Fruit fly (Drosophila melanogaster) whole organism, embryonic: ENCODE data around the gene CG46427.

Source experiments
- B-H1 ChIP-seq: fragments of 200-800 bp; sonication (Bioruptor generic); IDR thresholded peaks from 3 replicates; pipeline ENCODE4 v1.3.6; 2022; ENCODE audit warnings: missing biosample characterization, missing genetic modification characterization
- BEAF-32 ChIP-seq: fragments of 200-800 bp; sonication (Bioruptor generic); optimal IDR thresholded peaks from 3 replicates; lab custom pipeline; 2017; ENCODE audit warnings: missing biosample characterization, missing genetic modification characterization, mild to moderate bottlenecking, moderate library complexity, missing genetic modification reagents
- CG11456 ChIP-seq: fragments of 200-800 bp; sonication (Bioruptor generic); IDR thresholded peaks from 3 replicates; pipeline ENCODE4 v1.3.6; 2022; ENCODE audit warnings: missing biosample characterization, missing genetic modification characterization
- CG12071 ChIP-seq: fragments of 200-800 bp; sonication (Bioruptor generic); optimal IDR thresholded peaks from 3 replicates; lab custom pipeline; 2018; ENCODE audit warnings: missing biosample characterization, mild to moderate bottlenecking, missing genetic modification characterization
- CG12391 ChIP-seq: fragments of 200-800 bp; sonication (Bioruptor generic); optimal IDR thresholded peaks from 3 replicates; lab custom pipeline; 2018; ENCODE audit warnings: missing biosample characterization, mild to moderate bottlenecking, missing genetic modification characterization, moderate library complexity
- CG13624 ChIP-seq: fragments of 200-800 bp; sonication (Bioruptor generic); optimal IDR thresholded peaks from 2 replicates; lab custom pipeline; 2016; ENCODE audit warnings: missing biosample characterization, missing genetic modification characterization
- CG13894 ChIP-seq: fragments of 200-800 bp; sonication (Bioruptor generic); optimal IDR thresholded peaks from 3 replicates; lab custom pipeline; 2018; ENCODE audit warnings: missing biosample characterization, mild to moderate bottlenecking, missing genetic modification characterization, moderate library complexity
- CG14050 ChIP-seq: fragments of 200-800 bp; sonication (Bioruptor generic); IDR thresholded peaks from 3 replicates; pipeline ENCODE4 v1.3.6; 2022; ENCODE audit warnings: missing biosample characterization, missing genetic modification characterization
- CG14710 ChIP-seq: fragments of 200-800 bp; sonication (Bioruptor generic); optimal IDR thresholded peaks from 3 replicates; lab custom pipeline; 2019; ENCODE audit warnings: missing biosample characterization, mild to moderate bottlenecking, missing genetic modification characterization, moderate library complexity
- CG15696 ChIP-seq: fragments of 200-800 bp; sonication (Bioruptor generic); optimal IDR thresholded peaks from 2 replicates; lab custom pipeline; 2019; ENCODE audit warnings: missing biosample characterization, mild to moderate bottlenecking, missing genetic modification characterization, moderate library complexity
- CG17359 ChIP-seq: fragments of 200-800 bp; sonication (Bioruptor generic); optimal IDR thresholded peaks from 3 replicates; lab custom pipeline; 2018; ENCODE audit warnings: missing biosample characterization, mild to moderate bottlenecking, missing genetic modification characterization, moderate library complexity
- CG1832 ChIP-seq: fragments of 200-800 bp; sonication (Bioruptor generic); optimal IDR thresholded peaks from 2 replicates; lab custom pipeline; 2017; ENCODE audit warnings: missing biosample characterization, mild to moderate bottlenecking, missing genetic modification characterization, inconsistent platforms
- CG32767 ChIP-seq: fragments of 200-800 bp; sonication (Bioruptor generic); IDR thresholded peaks from 2 replicates; pipeline ENCODE4 v1.3.6; 2022; ENCODE audit warnings: missing biosample characterization, missing genetic modification characterization
- CG5180 ChIP-seq: fragments of 200-800 bp; sonication (Bioruptor generic); optimal IDR thresholded peaks from 3 replicates; lab custom pipeline; 2017; ENCODE audit warnings: missing biosample characterization, missing genetic modification characterization, mild to moderate bottlenecking, moderate library complexity, missing genetic modification reagents
- CG5953 ChIP-seq: fragments of 200-800 bp; sonication (Bioruptor generic); IDR thresholded peaks from 2 replicates; pipeline ENCODE4 v1.3.6; 2022; ENCODE audit warnings: missing biosample characterization, missing genetic modification characterization
- CG6175 ChIP-seq: fragments of 200-800 bp; sonication (Bioruptor generic); IDR thresholded peaks from 3 replicates; pipeline ENCODE4 v1.3.6; 2022; ENCODE audit warnings: missing biosample characterization, missing genetic modification characterization
- CG8281 ChIP-seq: fragments of 200-800 bp; sonication (Bioruptor generic); optimal IDR thresholded peaks from 2 replicates; lab custom pipeline; 2018; ENCODE audit warnings: missing biosample characterization, mild to moderate bottlenecking, missing genetic modification characterization, moderate library complexity
- CG8478 ChIP-seq: fragments of >200 bp; optimal IDR thresholded peaks from 2 replicates; lab custom pipeline; 2018
- CG8944 ChIP-seq: fragments of 200-800 bp; sonication (Bioruptor generic); optimal IDR thresholded peaks from 3 replicates; lab custom pipeline; 2016; ENCODE audit warnings: missing biosample characterization, missing genetic modification characterization
- CG9727 ChIP-seq: fragments of 200-800 bp; sonication (Bioruptor generic); optimal IDR thresholded peaks from 3 replicates; lab custom pipeline; 2017; ENCODE audit warnings: missing biosample characterization, mild to moderate bottlenecking, missing genetic modification characterization
- HLHmδ ChIP-seq: fragments of 200-800 bp; sonication (Bioruptor generic); optimal IDR thresholded peaks from 2 replicates; lab custom pipeline; 2018; ENCODE audit warnings: missing biosample characterization, mild to moderate bottlenecking, missing genetic modification characterization, moderate library complexity
- HmgD ChIP-seq: fragments of 200-800 bp; sonication (Bioruptor generic); optimal IDR thresholded peaks from 3 replicates; lab custom pipeline; 2016; ENCODE audit warnings: missing biosample characterization, missing genetic modification characterization
- Med ChIP-seq: fragments of 200-800 bp; sonication (Bioruptor generic); peaks from one replicate; lab custom pipeline; 2016; ENCODE audit warnings: missing biosample characterization, missing genetic modification characterization, mild to moderate bottlenecking, inconsistent platforms, moderate library complexity
- NC2β ChIP-seq: fragments of 200-800 bp; sonication (Bioruptor generic); optimal IDR thresholded peaks from 2 replicates; lab custom pipeline; 2016; ENCODE audit warnings: missing biosample characterization, missing genetic modification characterization
- Pdp1 ChIP-seq, 2 experiments: fragments of 200-800 bp; sonication (Bioruptor generic); optimal IDR thresholded peaks; 3 replicates each; lab custom pipeline; 2016; ENCODE audit warnings: missing biosample characterization in 2 of 2, missing genetic modification characterization in 2 of 2, mild to moderate bottlenecking in 1 of 2, moderate library complexity in 1 of 2
- Rfx ChIP-seq: fragments of 200-800 bp; sonication (Bioruptor generic); IDR thresholded peaks from 2 replicates; pipeline ENCODE4 v1.3.6; 2022; ENCODE audit warnings: missing biosample characterization, missing genetic modification characterization
- Trl ChIP-seq, 3 experiments: fragments of >200 bp in 2 of 3; fragments of 200-800 bp in 1 of 3; sonication (Bioruptor generic) in 1 of 3; optimal IDR thresholded peaks; 2 replicates in 1 of 3; 3 replicates in 2 of 3; lab custom pipeline; 2016 to 2017; ENCODE audit warnings: missing biosample characterization in 1 of 3, missing genetic modification characterization in 1 of 3
- abd-A ChIP-seq: fragments of 200-800 bp; sonication (Bioruptor generic); optimal IDR thresholded peaks from 3 replicates; lab custom pipeline; 2019; ENCODE audit warnings: missing biosample characterization, mild to moderate bottlenecking, missing genetic modification characterization, moderate library complexity
- ap ChIP-seq: fragments of 200-800 bp; sonication (Bioruptor generic); IDR thresholded peaks from 2 replicates; pipeline ENCODE4 v1.3.6; 2022; ENCODE audit warnings: missing biosample characterization, missing genetic modification characterization
- bcd ChIP-seq: fragments of 200-800 bp; sonication (Bioruptor generic); optimal IDR thresholded peaks from 2 replicates; lab custom pipeline; 2017; ENCODE audit warnings: missing biosample characterization, mild to moderate bottlenecking, missing genetic modification characterization
- chinmo ChIP-seq: fragments of 200-800 bp; sonication (Bioruptor generic); IDR thresholded peaks from 4 replicates; pipeline ENCODE4 v1.3.6; 2022; ENCODE audit warnings: missing biosample characterization, missing genetic modification characterization; ENCODE audit not compliant: partially characterized antibody
- chn ChIP-seq: fragments of 200-800 bp; sonication (Bioruptor generic); optimal IDR thresholded peaks from 2 replicates; lab custom pipeline; 2016; ENCODE audit warnings: missing biosample characterization, missing genetic modification characterization
- exex ChIP-seq: fragments of 200-800 bp; sonication (Bioruptor generic); optimal IDR thresholded peaks from 4 replicates; lab custom pipeline; 2018; ENCODE audit warnings: missing biosample characterization, mild to moderate bottlenecking, missing genetic modification characterization, moderate library complexity
- mirr ChIP-seq: fragments of 200-800 bp; sonication (Bioruptor generic); optimal IDR thresholded peaks from 3 replicates; lab custom pipeline; 2018; ENCODE audit warnings: missing biosample characterization, mild to moderate bottlenecking, missing genetic modification characterization
- nerfin-1 ChIP-seq: fragments of 200-800 bp; sonication (Bioruptor generic); optimal IDR thresholded peaks from 3 replicates; lab custom pipeline; 2019; ENCODE audit warnings: missing biosample characterization, mild to moderate bottlenecking, missing genetic modification characterization, moderate library complexity
- nom ChIP-seq: fragments of 200-800 bp; sonication (Bioruptor generic); optimal IDR thresholded peaks from 2 replicates; lab custom pipeline; 2017; ENCODE audit warnings: missing biosample characterization, missing genetic modification characterization, mild to moderate bottlenecking, moderate library complexity, missing genetic modification reagents
- otp ChIP-seq: fragments of 200-800 bp; sonication (Bioruptor generic); IDR thresholded peaks from 3 replicates; pipeline ENCODE4, ENCODE4 v1.3.6; 2022; ENCODE audit warnings: missing biosample characterization, missing genetic modification characterization
- pnt ChIP-seq: fragments of 200-800 bp; sonication (Bioruptor generic); optimal IDR thresholded peaks from 3 replicates; lab custom pipeline; 2016; ENCODE audit warnings: missing biosample characterization, missing genetic modification characterization
- row ChIP-seq: fragments of 200-800 bp; sonication (Bioruptor generic); IDR thresholded peaks from 3 replicates; pipeline ENCODE4 v1.3.6; 2022; ENCODE audit warnings: missing biosample characterization, missing genetic modification characterization
- sd ChIP-seq: fragments of 200-800 bp; sonication (Bioruptor generic); optimal IDR thresholded peaks from 3 replicates; lab custom pipeline; 2018; ENCODE audit warnings: missing biosample characterization, mild to moderate bottlenecking, missing genetic modification characterization, moderate library complexity
- sens ChIP-seq: fragments of 200-800 bp; sonication (Bioruptor generic); peaks from one replicate; lab custom pipeline; 2016; ENCODE audit warnings: missing biosample characterization, missing genetic modification characterization
- sens-2 ChIP-seq: fragments of 200-800 bp; sonication (Bioruptor generic); IDR thresholded peaks from 2 replicates; pipeline ENCODE4 v1.3.6; 2022; ENCODE audit warnings: missing biosample characterization, missing genetic modification characterization
- seq ChIP-seq: fragments of 200-800 bp; sonication (Bioruptor generic); IDR thresholded peaks from 2 replicates; pipeline ENCODE4 v1.3.6; 2022; ENCODE audit warnings: missing biosample characterization, missing genetic modification characterization
- so ChIP-seq: fragments of 200-800 bp; sonication (Bioruptor generic); IDR thresholded peaks from 3 replicates; pipeline ENCODE4 v1.3.6; 2022; ENCODE audit warnings: missing biosample characterization, missing genetic modification characterization
- sob ChIP-seq: fragments of 200-800 bp; sonication (Bioruptor generic); IDR thresholded peaks from 2 replicates; pipeline ENCODE4 v1.3.6; 2022; ENCODE audit warnings: missing biosample characterization, missing genetic modification characterization
- sr ChIP-seq: fragments of 200-800 bp; sonication (Bioruptor generic); IDR thresholded peaks from 3 replicates; pipeline ENCODE4 v1.3.6; 2022; ENCODE audit warnings: missing biosample characterization, missing genetic modification characterization
- zf30C ChIP-seq: fragments of 200-800 bp; sonication (Bioruptor generic); optimal IDR thresholded peaks from 3 replicates; lab custom pipeline; 2018; ENCODE audit warnings: missing biosample characterization, mild to moderate bottlenecking, missing genetic modification characterization

CG46427 gene

dm6 chr3R:12450713-12451259 is 11.8 kb upstream of the CG46427 start:
- TF ChIP-seq sd (tag; lab: Kevin White, UChicago) (peak; percentile 30), so (GFP tag; lab: Robert Waterston, UW) (no peak), Pdp1 (GFP tag; optimal IDR thresholded peaks at IDR 0.05; lab: Kevin White, UChicago) (peak in 1 of 2 experiments; percentile 28), chinmo (GFP tag; lab: Robert Waterston, UW) (peak; percentile 83; the same call in 2 of the 4 replicates), CG13894 (peak; percentile 58), abd-A (peak; percentile 40), CG14050 (GFP tag; lab: Robert Waterston, UW) (no peak)

dm6 chr3R:12449617-12450242 is 10.8 kb upstream of the CG46427 start:
- TF ChIP-seq sens (peak; percentile 56), CG8944 (GFP tag; lab: Kevin White, UChicago) (no peak), Rfx (GFP tag; lab: Robert Waterston, UW) (peak; percentile 12; the same call in 1 of the 2 replicates), B-H1 (GFP tag; lab: Robert Waterston, UW) (no peak), NC2β (GFP tag; lab: Kevin White, UChicago) (no peak), CG14050 (GFP tag; lab: Robert Waterston, UW) (no peak), CG8281 (tag; lab: Kevin White, UChicago) (peak; percentile 1), row (GFP tag; lab: Robert Waterston, UW) (peak; percentile 14; the same call in 1 of the 3 replicates), mirr (peak; percentile 55), CG1832 (GFP tag; lab: Kevin White, UChicago) (peak; percentile 15), sr (GFP tag; lab: Robert Waterston, UW) (peak; percentile 76; the same call in 2 of the 3 replicates), CG11456 (GFP tag; lab: Robert Waterston, UW) (0 out of 3 replicates have a peak, but pooled peaks have one; percentile 3), seq (peak; percentile 48), HLHmδ (GFP tag; lab: Kevin White, UChicago) (no peak), Med (GFP tag; lab: Kevin White, UChicago) (peak; percentile 75), bcd (GFP tag; lab: Kevin White, UChicago) (no peak), otp (GFP tag; lab: Robert Waterston, UW) (0 out of 3 replicates have a peak, but pooled peaks have one; percentile 3), CG8478 (lab: Kevin White, UChicago) (peak; percentile 19), CG17359 (tag; lab: Kevin White, UChicago) (no peak), CG6175 (GFP tag; lab: Robert Waterston, UW) (0 out of 3 replicates have a peak, but pooled peaks have one; percentile 31), nom (GFP tag; lab: Kevin White, UChicago) (peak; percentile 60), CG14710 (tag; lab: Kevin White, UChicago) (no peak), ap (GFP tag; lab: Robert Waterston, UW) (no peak), CG9727 (GFP tag; lab: Kevin White, UChicago) (no peak), CG32767 (GFP tag; lab: Robert Waterston, UW) (peak; percentile 46; the same call in 1 of the 2 replicates), sens-2 (GFP tag; lab: Robert Waterston, UW) (no peak), Trl (optimal IDR thresholded peaks at IDR 0.05; lab: Kevin White, UChicago) (peak; percentile 35 to 58), Trl (GFP tag; optimal IDR thresholded peaks at IDR 0.05; lab: Kevin White, UChicago) (no peak), CG12391 (no peak), CG15696 (tag; lab: Kevin White, UChicago) (no peak), chn (GFP tag; lab: Kevin White, UChicago) (peak; percentile 49), CG5953 (0 out of 2 replicates have a peak, but pooled peaks have one; percentile 19), CG13624 (no peak), HmgD (no peak), CG5180 (no peak), zf30C (GFP tag; lab: Kevin White, UChicago) (peak; percentile 72), CG12071 (GFP tag; lab: Kevin White, UChicago) (peak; percentile 18), pnt (GFP tag; lab: Kevin White, UChicago) (no peak), sob (GFP tag; lab: Robert Waterston, UW) (0 out of 2 replicates have a peak, but pooled peaks have one; percentile 21), nerfin-1 (tag; lab: Kevin White, UChicago) (peak; percentile 78), BEAF-32 (GFP tag; lab: Kevin White, UChicago) (no peak), exex (tag; lab: Kevin White, UChicago) (peak; percentile 10)
